Worm (Caenorhabditis elegans) whole organism, mixed stage, embryonic: ENCODE results near the gene gpdh-2.

Source experiments
- ceh-39 ChIP-seq: fragments of 150-350 bp; optimal IDR thresholded peaks from 2 replicates; lab custom pipeline; 2014; ENCODE audit warnings: missing biosample characterization, missing genetic modification characterization
- cnd-1 ChIP-seq: fragments of 200-800 bp; sonication (Bioruptor generic); optimal IDR thresholded peaks from 2 replicates; lab custom pipeline; 2018; ENCODE audit warnings: mild to moderate bottlenecking, missing genetic modification characterization, missing compliant biosample characterization
- elt-1 ChIP-seq: sonication (generic microtip); optimal IDR thresholded peaks from 2 replicates; lab custom pipeline; 2017; ENCODE audit warnings: missing genetic modification characterization, mild to moderate bottlenecking, missing compliant biosample characterization, antibody characterized with exemption, moderate library complexity, borderline replicate concordance; ENCODE audit not compliant: insufficient read depth
- ham-2 ChIP-seq: fragments of 200-800 bp; sonication (Bioruptor generic); optimal IDR thresholded peaks from 2 replicates; lab custom pipeline; 2018; ENCODE audit warnings: mild to moderate bottlenecking, missing genetic modification characterization, missing compliant biosample characterization
- nhr-2 ChIP-seq: fragments of 150-350 bp; optimal IDR thresholded peaks from 2 replicates; lab custom pipeline; 2014; ENCODE audit warnings: missing biosample characterization, missing genetic modification characterization
- nhr-76 ChIP-seq: sonication (generic microtip); optimal IDR thresholded peaks from 2 replicates; lab custom pipeline; 2017; ENCODE audit warnings: missing biosample characterization, missing genetic modification characterization
- pha-4 ChIP-seq: fragments of 150-350 bp; optimal IDR thresholded peaks from 2 replicates; lab custom pipeline; 2018; ENCODE audit warnings: missing biosample characterization, missing genetic modification reagents, missing genetic modification characterization
- tbx-8 ChIP-seq: fragments of 200-800 bp; sonication (Bioruptor generic); optimal IDR thresholded peaks from 2 replicates; lab custom pipeline; 2018; ENCODE audit warnings: mild to moderate bottlenecking, missing genetic modification characterization, moderate library complexity, missing compliant biosample characterization
- unc-62 ChIP-seq: fragments of 150-350 bp; optimal IDR thresholded peaks from 2 replicates; lab custom pipeline; 2014; ENCODE audit warnings: missing biosample characterization, missing genetic modification reagents, missing genetic modification characterization
- ztf-11 ChIP-seq: fragments of 150-350 bp; optimal IDR thresholded peaks from 2 replicates; lab custom pipeline; 2014; ENCODE audit warnings: missing biosample characterization, missing genetic modification characterization

gpdh-2 gene

DNA sequence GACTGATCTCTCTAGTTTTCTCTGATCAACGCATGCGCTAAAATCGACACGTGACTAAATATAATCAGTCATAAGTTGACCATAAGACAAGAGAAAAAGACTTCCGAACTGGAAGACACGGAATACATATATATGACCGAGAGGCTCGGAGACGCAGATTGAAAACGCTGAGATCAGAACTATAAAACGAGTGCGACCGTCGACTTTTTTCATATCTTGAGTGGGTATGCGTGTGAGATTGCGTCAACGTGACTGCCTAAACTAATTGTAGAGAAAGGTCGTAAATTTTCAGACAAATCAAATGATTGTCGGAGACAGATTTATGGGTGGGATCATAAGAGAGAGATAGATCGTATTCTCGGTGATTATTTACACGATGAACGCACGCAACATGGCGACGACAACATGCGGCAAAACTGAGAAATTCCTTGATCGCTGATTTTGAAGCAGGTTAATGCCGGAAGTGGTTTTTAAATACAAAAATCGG is 51.4 kb downstream of the gpdh-2 start:
- TF ChIP-seq unc-62 (GFP tag; lab: Kevin White, UChicago) (peak; percentile 4), elt-1 (tag; lab: Kevin White, UChicago) (no peak)

DNA sequence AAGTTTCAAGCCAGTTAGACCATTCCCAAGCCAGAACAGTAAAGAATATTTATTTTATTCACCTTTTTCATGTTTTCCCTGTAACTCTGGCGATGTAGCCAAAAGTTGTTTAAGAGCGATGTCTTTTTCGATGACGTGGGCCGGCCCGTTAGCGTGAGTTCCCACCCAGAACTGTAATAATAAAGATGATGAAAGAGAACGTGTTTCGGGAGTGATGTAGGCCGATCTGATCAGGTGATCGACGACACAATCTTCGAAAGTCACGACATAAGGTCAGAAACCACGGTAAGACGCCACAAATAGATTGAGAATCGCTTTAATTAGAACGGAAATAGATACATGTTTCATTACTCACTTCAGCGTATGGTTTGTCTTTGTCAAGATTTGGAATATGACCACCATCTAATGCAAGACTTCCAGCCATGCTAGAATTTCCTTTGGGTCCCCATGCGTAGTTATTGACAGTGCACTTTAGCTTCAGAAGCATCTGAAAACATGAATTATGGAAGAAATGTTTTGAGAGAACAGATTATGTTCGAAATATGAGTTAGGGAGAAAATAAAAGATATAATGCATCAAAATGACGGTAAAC is 51.9 kb downstream of the gpdh-2 start, which contains the start of gene ZK632.4:
TSS of gene ZK632.4 (minus strand) at position 487 of the 592 bp plus-strand sequence.
- TF ChIP-seq ceh-39 (tag; lab: Kevin White, UChicago) (no peak), tbx-8 (GFP tag; lab: Kevin White, UChicago) (no peak)

DNA sequence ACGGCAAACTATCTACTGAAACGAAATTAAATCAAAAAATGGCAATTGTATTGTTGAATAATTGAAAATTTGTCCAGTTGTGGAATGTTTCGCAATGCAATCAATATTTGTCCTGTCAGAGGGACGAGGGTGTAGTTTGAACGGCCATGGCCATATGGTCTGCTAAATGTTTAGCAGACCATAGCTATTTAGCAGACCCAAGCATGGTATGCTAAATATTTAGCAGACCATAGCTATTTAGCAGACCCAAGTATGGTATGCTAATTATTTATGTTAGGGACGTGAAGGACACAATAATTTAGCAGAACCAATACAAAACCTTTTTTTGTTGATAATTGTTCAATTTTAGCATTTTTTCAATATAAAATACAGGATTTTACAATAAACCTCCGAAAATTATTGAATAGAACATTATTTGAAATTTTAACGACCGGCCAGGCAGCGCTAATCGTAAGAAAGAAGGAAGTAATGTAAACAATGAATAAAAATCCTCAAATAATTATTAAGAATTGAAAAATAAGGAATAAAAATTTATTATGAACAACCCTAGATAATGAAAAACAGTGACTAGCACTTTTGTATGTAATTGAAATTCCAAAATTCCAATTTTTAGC is 53.9 kb downstream of the gpdh-2 start, which contains the start of gene riok-3:
TSS of gene riok-3 (minus strand) at position 15 of the 614 bp plus-strand sequence.
- no peak for TF ChIP-seq pha-4 (tag; lab: Kevin White, UChicago)
- TF ChIP-seq nhr-76 (tag; lab: Kevin White, UChicago) = no peak
- TF ChIP-seq ztf-11 (tag; lab: Kevin White, UChicago) = no peak
- TF ChIP-seq nhr-2 (tag; lab: Kevin White, UChicago) = peak; percentile 55
- peak; percentile 29 for TF ChIP-seq ham-2 (GFP tag; lab: Kevin White, UChicago)
- no peak for TF ChIP-seq cnd-1 (tag; lab: Kevin White, UChicago)
- TF ChIP-seq, all 35 proteins: peak for 2
